Fruit fly (Drosophila melanogaster) Kc167 (cell line): ENCODE measurements around the gene Saf6.

Experiments
- Myc ChIP-seq: fragments of >200 bp; optimal IDR thresholded peaks from 2 replicates; lab custom pipeline; 2017; ENCODE audit warnings: missing external identifiers
- Sin3A ChIP-seq: fragments of >200 bp; optimal IDR thresholded peaks from 2 replicates; lab custom pipeline; 2018; ENCODE audit warnings: missing external identifiers
- h ChIP-seq: fragments of >200 bp; optimal IDR thresholded peaks from 3 replicates; lab custom pipeline; 2018; ENCODE audit warnings: missing external identifiers
- insv ChIP-seq: fragments of >200 bp; optimal IDR thresholded peaks from 3 replicates; lab custom pipeline; 2018; ENCODE audit warnings: missing external identifiers
- psq ChIP-seq: fragments of >200 bp; optimal IDR thresholded peaks from 2 replicates; lab custom pipeline; 2017; ENCODE audit warnings: missing external identifiers
- ttk ChIP-seq: sonication (Bioruptor generic); optimal IDR thresholded peaks from 2 replicates; lab custom pipeline; 2017; ENCODE audit warnings: missing external identifiers

DNA sequence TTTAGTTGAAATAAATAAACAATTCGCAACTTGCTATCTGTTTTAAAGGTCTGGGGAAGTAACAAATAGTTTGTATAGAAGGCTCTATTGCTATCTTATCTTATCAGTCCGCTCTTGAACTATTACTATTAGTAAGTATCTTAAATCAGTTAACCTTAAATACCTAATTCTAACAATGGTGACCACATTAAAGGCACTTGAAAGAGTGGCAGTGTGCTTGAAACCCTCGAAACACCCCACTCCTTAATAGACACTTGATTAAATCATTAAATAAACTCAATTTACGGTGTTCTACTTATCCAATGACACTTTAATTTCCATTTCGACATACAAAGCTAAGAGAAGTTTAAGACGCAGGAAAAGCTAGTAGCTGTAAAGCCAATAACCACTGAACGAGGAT lies 23.0 kb upstream of the Saf6 start:
- TF ChIP-seq insv (lab: Kevin White, UChicago) (no peak), Sin3A (no peak), Myc (lab: Kevin White, UChicago) (no peak), psq (lab: Kevin White, UChicago) (no peak), ttk (lab: Kevin White, UChicago) (no peak), h (no peak)
